Worm (Caenorhabditis elegans): Measurements from ENCODE around the gene srab-22.

srab-22 gene

DNA sequence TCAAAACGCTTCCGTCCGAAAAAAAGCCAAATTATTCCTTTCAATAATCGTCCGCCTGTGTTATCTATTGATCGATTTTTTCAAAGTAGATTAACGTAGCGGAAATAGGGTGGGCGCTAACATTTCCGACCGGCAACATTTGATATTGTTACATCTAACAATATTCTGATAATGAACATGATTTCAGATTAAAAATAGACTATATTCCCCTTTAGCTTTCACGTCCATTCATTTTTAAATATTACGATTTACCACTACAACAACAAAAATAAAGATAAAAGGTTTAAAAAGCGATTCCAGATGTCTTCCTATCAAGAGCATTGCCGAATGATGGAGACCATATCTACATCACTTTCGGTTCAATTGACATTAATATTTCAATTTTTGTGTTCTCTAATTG lies at the start of gene srab-22:
Gene srab-22, plus strand, starts transcription at position 301 of the 400 bp plus-strand sequence.
- no peak for TF ChIP-seq hlh-30 (tag; optimal IDR thresholded peaks at IDR 0.05; ENCODE audit: insufficient read depth)
- TF ChIP-seq pax-1 (tag; optimal IDR thresholded peaks at IDR 0.05), result no peak
- no peak for TF ChIP-seq sox-4 (tag; optimal IDR thresholded peaks at IDR 0.05)
- no peak for TF ChIP-seq nfya-1 (tag; optimal IDR thresholded peaks at IDR 0.05)
- no peak for TF ChIP-seq lim-6 (tag; optimal IDR thresholded peaks at IDR 0.05)

DNA sequence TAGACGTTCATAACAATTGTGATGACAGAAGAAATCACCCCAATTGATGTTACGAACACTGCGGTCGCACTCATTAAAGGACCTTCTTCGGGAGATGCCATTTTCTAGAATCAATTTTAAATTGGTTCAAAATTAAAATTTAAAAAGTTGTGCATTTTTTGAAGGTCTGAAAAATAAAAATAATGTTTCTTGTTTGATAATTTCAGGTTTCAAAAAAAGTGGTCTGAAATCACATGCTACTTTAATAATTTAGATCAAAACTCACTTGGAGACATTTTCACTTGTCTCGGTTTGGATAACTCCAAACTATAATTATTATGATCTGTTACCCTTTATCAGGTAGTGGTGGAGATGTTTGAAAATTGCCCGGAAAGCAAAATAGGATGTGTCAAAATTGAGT lies 49.2 kb upstream of the srab-22 start, which contains the start of gene srbc-2:
Gene srbc-2, minus strand, starts transcription at position 101 of the 400 bp plus-strand sequence.
- no peak for TF ChIP-seq unc-86 (tag; optimal IDR thresholded peaks at IDR 0.05)
- no peak for TF ChIP-seq sox-2 (GFP tag; IDR thresholded peaks at IDR 0.05)
- no peak for TF ChIP-seq sdc-2 (tag; optimal IDR thresholded peaks at IDR 0.05)
- TF ChIP-seq ceh-19 (GFP tag; optimal IDR thresholded peaks at IDR 0.05), result no peak
- TF ChIP-seq lin-11 (tag; optimal IDR thresholded peaks at IDR 0.05), result no peak
- TF ChIP-seq dve-1 (tag; optimal IDR thresholded peaks at IDR 0.05), result no peak
- no peak for TF ChIP-seq ama-1 (optimal IDR thresholded peaks at IDR 0.05)
- no peak for TF ChIP-seq C08G9.2 (tag; optimal IDR thresholded peaks at IDR 0.05)
- no peak for TF ChIP-seq mec-3 (tag; optimal IDR thresholded peaks at IDR 0.05; ENCODE audit: borderline replicate concordance)
- no peak for TF ChIP-seq hlh-8 (tag; optimal IDR thresholded peaks at IDR 0.05)
- TF ChIP-seq madf-2 (tag; optimal IDR thresholded peaks at IDR 0.05), result no peak
- TF ChIP-seq elt-4 (tag; optimal IDR thresholded peaks at IDR 0.05), result no peak
- TF ChIP-seq unc-3 (GFP tag; conservative IDR thresholded peaks at IDR 0.05), result no peak
- no peak for TF ChIP-seq unc-3 (tag; optimal IDR thresholded peaks at IDR 0.05)
- no peak for TF ChIP-seq ceh-2 (tag; optimal IDR thresholded peaks at IDR 0.05)
- no peak for TF ChIP-seq hlh-30 (tag; optimal IDR thresholded peaks at IDR 0.05; ENCODE audit: insufficient read depth)
- TF ChIP-seq ceh-14 (tag; optimal IDR thresholded peaks at IDR 0.05), result no peak

DNA sequence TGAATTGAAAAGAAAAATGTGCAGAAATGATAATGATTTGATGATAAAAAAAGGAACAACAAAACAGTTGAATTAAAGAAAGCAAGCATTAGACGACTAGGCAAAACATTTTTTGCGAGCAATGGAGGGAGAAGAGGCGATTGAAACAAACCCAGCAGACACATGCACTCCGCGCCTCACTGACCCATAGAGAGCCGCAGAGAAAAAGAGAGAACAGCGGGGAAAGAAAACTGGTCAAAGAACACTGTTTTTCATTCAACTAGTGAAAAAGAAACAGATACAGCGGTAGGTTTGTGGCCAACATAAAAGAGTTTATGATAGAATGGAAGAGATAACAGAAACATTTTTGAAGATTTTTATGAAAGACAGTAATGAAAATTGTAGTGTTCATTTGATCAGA lies 37.9 kb upstream of the srab-22 start:
- TF ChIP-seq ztf-16 (tag; optimal IDR thresholded peaks at IDR 0.05) (no peak), odd-2 (tag; optimal IDR thresholded peaks at IDR 0.05) (no peak), rnt-1 (tag; optimal IDR thresholded peaks at IDR 0.05) (no peak), C38D4.7 (GFP tag; optimal IDR thresholded peaks at IDR 0.05) (no peak), nfya-1 (tag; optimal IDR thresholded peaks at IDR 0.05) (no peak), ceh-19 (GFP tag; optimal IDR thresholded peaks at IDR 0.05) (no peak), gmeb-2 (tag; optimal IDR thresholded peaks at IDR 0.05) (no peak), hlh-30 (tag; optimal IDR thresholded peaks at IDR 0.05; ENCODE audit: insufficient read depth) (no peak), ama-1 (optimal IDR thresholded peaks at IDR 0.05) (no peak), ets-4 (tag; optimal IDR thresholded peaks at IDR 0.05) (no peak), pag-3 (tag; optimal IDR thresholded peaks at IDR 0.05; ENCODE audit: borderline replicate concordance) (no peak), ceh-45 (GFP tag; IDR thresholded peaks at IDR 0.05) (no peak)

DNA sequence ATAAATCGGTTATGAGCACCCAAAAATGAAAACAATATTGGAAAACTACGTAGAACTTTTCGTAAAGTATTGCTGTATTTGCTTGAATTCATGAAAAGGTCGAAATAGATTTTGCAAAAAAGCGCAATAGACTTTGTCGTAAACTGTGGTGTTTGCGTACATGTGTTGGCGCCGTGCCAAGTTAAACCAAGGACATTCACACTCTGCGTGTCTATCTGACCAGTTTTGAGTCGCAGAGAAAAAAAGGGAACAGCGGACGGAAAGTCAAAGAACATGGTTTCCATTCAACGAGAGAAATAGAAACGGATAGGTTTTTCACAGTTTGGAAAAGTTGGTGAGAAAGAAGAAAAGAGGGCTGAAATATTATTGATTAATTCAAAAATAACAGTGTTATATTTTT lies 35.2 kb upstream of the srab-22 start:
- TF ChIP-seq ceh-45 (GFP tag; IDR thresholded peaks at IDR 0.05) (no peak), ceh-19 (GFP tag; optimal IDR thresholded peaks at IDR 0.05) (no peak)

DNA sequence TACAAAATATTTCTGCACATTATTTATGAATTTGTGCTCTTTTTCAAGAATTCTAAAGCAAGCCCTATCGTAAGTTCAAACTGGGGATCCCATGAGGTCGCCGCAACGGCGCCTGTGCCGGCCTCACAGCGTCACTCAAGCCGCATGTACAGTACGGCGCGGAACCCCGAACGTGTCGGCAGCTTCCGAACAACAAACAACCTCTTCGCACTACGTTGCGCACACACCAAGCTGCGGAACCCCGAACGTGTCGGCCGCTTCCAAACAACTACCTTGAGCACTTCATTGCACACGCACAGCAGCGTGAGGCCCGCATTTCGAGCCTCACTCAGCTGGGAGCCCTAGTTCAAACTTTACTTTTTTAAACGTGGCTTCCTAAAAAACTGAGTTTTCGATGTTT lies 32.1 kb upstream of the srab-22 start:
- TF ChIP-seq ttx-3 (tag; optimal IDR thresholded peaks at IDR 0.05), result no peak
- no peak for TF ChIP-seq sox-2 (GFP tag; IDR thresholded peaks at IDR 0.05)
- TF ChIP-seq K02D7.2 (tag; optimal IDR thresholded peaks at IDR 0.05), result no peak
- TF ChIP-seq unc-55 (GFP tag; optimal IDR thresholded peaks at IDR 0.05), result no peak
- no peak for TF ChIP-seq unc-42 (tag; optimal IDR thresholded peaks at IDR 0.05)
- TF ChIP-seq ceh-34 (tag; optimal IDR thresholded peaks at IDR 0.05), result no peak
- TF ChIP-seq ceh-18 (tag; optimal IDR thresholded peaks at IDR 0.05), result no peak
- no peak for TF ChIP-seq hlh-13 (GFP tag; optimal IDR thresholded peaks at IDR 0.05)
- no peak for TF ChIP-seq ahr-1 (tag; optimal IDR thresholded peaks at IDR 0.05)
- TF ChIP-seq nhr-232 (tag; optimal IDR thresholded peaks at IDR 0.05), result no peak
- TF ChIP-seq elt-4 (tag; optimal IDR thresholded peaks at IDR 0.05), result no peak
- TF ChIP-seq mec-3 (tag; optimal IDR thresholded peaks at IDR 0.05; ENCODE audit: borderline replicate concordance), result no peak
- TF ChIP-seq ama-1 (optimal IDR thresholded peaks at IDR 0.05), result no peak
- no peak for TF ChIP-seq ceh-22 (tag; optimal IDR thresholded peaks at IDR 0.05)
- no peak for TF ChIP-seq F13H6.1 (tag; optimal IDR thresholded peaks at IDR 0.05)
- no peak for TF ChIP-seq hlh-30 (tag; optimal IDR thresholded peaks at IDR 0.05; ENCODE audit: insufficient read depth)

All from whole organism, late embryonic.